Worm (Caenorhabditis elegans) whole organism, L3 larva: ENCODE results near the gene hip-1.

Experiments used
- R02D3.7 ChIP-seq: fragments of 150-350 bp; optimal IDR thresholded peaks from 2 replicates; lab custom pipeline; 2014; ENCODE audit warnings: missing biosample characterization, missing genetic modification characterization
- ZK546.5 ChIP-seq: sonication (generic microtip); optimal IDR thresholded peaks from 2 replicates; lab custom pipeline; 2017; ENCODE audit warnings: missing biosample characterization, missing genetic modification characterization
- aly-2 ChIP-seq: fragments of 150-350 bp; optimal IDR thresholded peaks from 2 replicates; lab custom pipeline; 2014; ENCODE audit warnings: missing biosample characterization, missing genetic modification characterization
- ama-1 ChIP-seq: fragments of 150-350 bp; optimal IDR thresholded peaks from 2 replicates; lab custom pipeline; 2018
- ceh-16 ChIP-seq: sonication (generic microtip); optimal IDR thresholded peaks from 2 replicates; lab custom pipeline; 2017; ENCODE audit warnings: missing biosample characterization, missing genetic modification characterization
- ceh-82 ChIP-seq: fragments of 150-350 bp; optimal IDR thresholded peaks from 2 replicates; lab custom pipeline; 2014; ENCODE audit warnings: missing biosample characterization, missing genetic modification characterization
- ceh-9 ChIP-seq: sonication (generic microtip); optimal IDR thresholded peaks from 2 replicates; lab custom pipeline; 2018; ENCODE audit warnings: missing biosample characterization, missing genetic modification characterization
- daf-12 ChIP-seq: fragments of 150-350 bp; optimal IDR thresholded peaks from 2 replicates; lab custom pipeline; 2014; ENCODE audit warnings: missing biosample characterization, missing genetic modification reagents, missing genetic modification characterization
- egl-5 ChIP-seq: fragments of 150-350 bp; optimal IDR thresholded peaks from 2 replicates; lab custom pipeline; 2017; ENCODE audit warnings: missing biosample characterization, missing genetic modification reagents, missing genetic modification characterization, inconsistent platforms
- elt-3 ChIP-seq, 3 experiments: fragments of 150-350 bp in 1 of 3; sonication (generic microtip) in 2 of 3; optimal IDR thresholded peaks; 2 replicates in 2 of 3; 4 replicates in 1 of 3; lab custom pipeline; 2014 to 2017; ENCODE audit warnings: missing biosample characterization in 3 of 3, missing genetic modification characterization in 3 of 3
- fkh-10 ChIP-seq: sonication (generic microtip); optimal IDR thresholded peaks from 2 replicates; lab custom pipeline; 2017; ENCODE audit warnings: missing biosample characterization, missing genetic modification reagents, missing genetic modification characterization
- fkh-2 ChIP-seq: fragments of 150-350 bp; optimal IDR thresholded peaks from 2 replicates; lab custom pipeline; 2014; ENCODE audit warnings: missing biosample characterization, missing genetic modification reagents, missing genetic modification characterization
- fos-1 ChIP-seq: fragments of 150-350 bp; optimal IDR thresholded peaks from 2 replicates; lab custom pipeline; 2014; ENCODE audit warnings: missing biosample characterization, missing genetic modification characterization
- hmg-11 ChIP-seq: sonication (generic microtip); optimal IDR thresholded peaks from 2 replicates; lab custom pipeline; 2016; ENCODE audit warnings: missing genetic modification characterization, missing compliant biosample characterization
- jun-1 ChIP-seq: fragments of 150-350 bp; optimal IDR thresholded peaks from 2 replicates; lab custom pipeline; 2014; ENCODE audit warnings: missing biosample characterization, missing genetic modification reagents, missing genetic modification characterization
- lin-15B ChIP-seq: fragments of 150-350 bp; optimal IDR thresholded peaks from 2 replicates; lab custom pipeline; 2014; ENCODE audit warnings: missing biosample characterization, missing genetic modification characterization
- lin-39 ChIP-seq: fragments of 150-350 bp; optimal IDR thresholded peaks from 2 replicates; lab custom pipeline; 2018; ENCODE audit warnings: missing biosample characterization, missing genetic modification reagents, missing genetic modification characterization
- lsy-12 ChIP-seq: sonication (generic microtip); optimal IDR thresholded peaks from 2 replicates; lab custom pipeline; 2016; ENCODE audit warnings: mild to moderate bottlenecking, missing genetic modification characterization, missing compliant biosample characterization
- mdl-1 ChIP-seq: fragments of 150-350 bp; optimal IDR thresholded peaks from 2 replicates; lab custom pipeline; 2014; ENCODE audit warnings: missing biosample characterization, missing genetic modification characterization
- mml-1 ChIP-seq: fragments of 150-350 bp; sonication (generic microtip); optimal IDR thresholded peaks from 3 replicates; lab custom pipeline; 2014; ENCODE audit warnings: missing biosample characterization, missing genetic modification characterization
- nfya-1 ChIP-seq: sonication (generic microtip); optimal IDR thresholded peaks from 2 replicates; lab custom pipeline; 2017; ENCODE audit warnings: missing genetic modification characterization, mild to moderate bottlenecking, missing compliant biosample characterization, antibody characterized with exemption, moderate library complexity; ENCODE audit not compliant: insufficient read depth
- nhr-11 ChIP-seq: fragments of 150-350 bp; optimal IDR thresholded peaks from 2 replicates; lab custom pipeline; 2014; ENCODE audit warnings: missing biosample characterization, missing genetic modification characterization
- nhr-23 ChIP-seq: fragments of 150-350 bp; optimal IDR thresholded peaks from 2 replicates; lab custom pipeline; 2014; ENCODE audit warnings: missing biosample characterization, missing genetic modification reagents, missing genetic modification characterization
- nhr-43 ChIP-seq: sonication (generic microtip); optimal IDR thresholded peaks from 2 replicates; lab custom pipeline; 2016; ENCODE audit warnings: mild to moderate bottlenecking, missing genetic modification characterization, missing compliant biosample characterization; ENCODE audit not compliant: poor library complexity, severe bottlenecking
- nhr-67 ChIP-seq: fragments of 150-350 bp; optimal IDR thresholded peaks from 2 replicates; lab custom pipeline; 2014; ENCODE audit warnings: missing biosample characterization, missing genetic modification characterization
- nhr-77 ChIP-seq: fragments of 150-350 bp; optimal IDR thresholded peaks from 2 replicates; lab custom pipeline; 2014; ENCODE audit warnings: missing biosample characterization, missing genetic modification characterization
- skn-1 ChIP-seq: fragments of 150-350 bp; optimal IDR thresholded peaks from 2 replicates; lab custom pipeline; 2014; ENCODE audit warnings: missing biosample characterization, missing genetic modification characterization
- tbx-2 ChIP-seq: sonication (generic microtip); optimal IDR thresholded peaks from 2 replicates; lab custom pipeline; 2016; ENCODE audit warnings: mild to moderate bottlenecking, missing genetic modification characterization, missing compliant biosample characterization
- unc-39 ChIP-seq: sonication (generic microtip); optimal IDR thresholded peaks from 4 replicates; lab custom pipeline; 2017; ENCODE audit warnings: missing biosample characterization, missing genetic modification characterization
- unc-62 ChIP-seq: fragments of 150-350 bp; sonication (generic microtip); optimal IDR thresholded peaks from 4 replicates; lab custom pipeline; 2014; ENCODE audit warnings: missing biosample characterization, missing genetic modification reagents, missing genetic modification characterization
- ztf-4 ChIP-seq: fragments of 150-350 bp; optimal IDR thresholded peaks from 2 replicates; lab custom pipeline; 2014; ENCODE audit warnings: missing biosample characterization, missing genetic modification characterization

The hip-1 gene

DNA sequence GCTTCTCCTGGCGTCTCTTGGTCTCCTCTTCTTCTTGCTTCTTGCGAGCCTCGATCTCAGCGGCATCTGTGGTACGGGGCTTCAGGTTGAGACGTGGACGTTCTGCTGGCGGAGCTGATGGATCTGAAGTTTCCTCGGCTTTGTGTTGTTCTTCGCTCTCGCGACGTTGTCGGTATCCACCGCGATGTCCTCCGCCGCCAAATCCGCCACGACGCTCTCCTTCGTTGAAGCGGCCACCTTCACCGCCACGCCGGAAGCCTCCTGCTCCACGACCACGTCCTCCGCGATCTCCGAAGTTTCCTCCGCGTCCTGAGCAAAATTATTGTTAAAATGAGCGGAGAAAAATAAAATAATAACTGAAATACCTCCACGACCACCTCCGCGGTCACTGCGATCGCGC, 20.5 kb upstream of the hip-1 start:
- TF ChIP-seq nhr-23 (tag; lab: Kevin White, UChicago), result no peak
- no peak for TF ChIP-seq lsy-12
- no peak for TF ChIP-seq fkh-2
- TF ChIP-seq nhr-77 (tag; lab: Kevin White, UChicago), result no peak

DNA sequence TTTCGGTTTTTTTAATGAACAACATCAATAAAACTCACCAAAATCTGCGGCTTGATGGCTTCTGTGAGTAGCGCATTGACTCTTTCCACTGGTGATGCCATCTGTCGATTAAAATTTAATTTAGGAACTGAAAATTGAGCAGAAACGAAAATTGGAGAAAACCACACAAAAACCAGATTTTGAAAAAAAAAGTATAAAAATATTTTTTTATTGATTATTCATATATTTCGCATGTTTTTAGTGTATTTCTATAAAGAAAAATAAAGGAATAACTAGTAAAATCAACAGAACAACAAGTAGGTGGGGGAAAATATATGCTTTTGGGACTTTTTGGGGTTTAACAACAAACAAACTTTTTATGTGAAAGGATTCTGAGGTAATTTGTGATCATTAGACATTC, 19.9 kb upstream of the hip-1 start, which contains the start of gene T12D8.10:
Gene T12D8.10 (minus strand): TSS at position 101 of the 400 bp plus-strand sequence.
- TF ChIP-seq egl-5 (no peak), fos-1 (tag; lab: Kevin White, UChicago) (no peak), fkh-2 (no peak), ceh-82 (tag; lab: Kevin White, UChicago) (no peak), nhr-11 (tag; lab: Kevin White, UChicago) (no peak), ama-1 (lab: Kevin White, UChicago) (no peak), daf-12 (no peak), ceh-16 (tag; lab: Kevin White, UChicago) (no peak), R02D3.7 (tag; lab: Kevin White, UChicago) (no peak), elt-3 (tag; optimal IDR thresholded peaks at IDR 0.05; lab: Kevin White, UChicago) (no peak)

DNA sequence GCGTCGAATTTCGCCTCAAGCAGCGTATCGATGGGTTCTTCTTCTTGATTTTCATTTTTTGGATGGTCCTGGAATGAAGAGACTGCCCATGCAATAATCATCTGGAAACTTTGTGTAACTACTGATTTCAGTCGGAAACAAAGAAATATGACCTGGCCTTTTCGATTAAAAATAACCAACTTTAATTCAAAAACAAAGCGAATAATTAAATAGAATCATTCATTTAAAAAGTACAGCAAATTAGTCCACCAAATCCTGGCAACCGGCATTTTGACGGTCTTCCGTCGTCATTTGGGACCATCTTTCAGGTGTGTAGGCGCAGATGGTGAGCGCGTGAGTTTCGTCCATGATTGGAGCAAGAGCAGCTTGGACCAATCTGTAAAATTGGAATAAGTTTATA, 19.3 kb upstream of the hip-1 start, which contains the start of gene acbp-5:
Gene acbp-5 (minus strand): TSS at position 101 of the 400 bp plus-strand sequence.
- TF ChIP-seq fkh-10 (GFP tag; lab: Kevin White, UChicago), result no peak
- no peak for TF ChIP-seq tbx-2 (tag; lab: Kevin White, UChicago)
- no peak for TF ChIP-seq ama-1 (lab: Kevin White, UChicago)
- no peak for TF ChIP-seq nhr-67 (tag; lab: Kevin White, UChicago)
- TF ChIP-seq nhr-43 (tag; lab: Kevin White, UChicago), result no peak
- TF ChIP-seq fkh-2, result no peak
- TF ChIP-seq mml-1 (tag; lab: Kevin White, UChicago), result no peak

DNA sequence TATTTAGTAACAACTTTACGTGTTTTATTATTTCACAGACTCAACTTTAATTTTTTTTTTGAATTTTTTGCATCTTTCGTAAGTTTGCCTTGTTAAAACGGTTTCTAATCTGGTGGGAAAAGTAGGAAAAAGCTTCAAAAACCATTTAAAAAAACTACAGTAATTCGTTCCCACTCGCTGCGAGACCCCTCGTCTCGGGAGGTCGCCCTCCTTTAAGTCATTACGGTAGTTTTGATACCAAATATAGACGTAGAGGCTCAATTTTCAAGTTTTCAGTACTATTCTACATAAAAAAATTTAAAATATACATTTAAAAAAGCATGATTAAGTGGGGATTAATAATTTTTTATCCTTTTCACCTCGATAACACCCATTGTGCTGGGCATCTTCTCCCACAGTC, 18.6 kb upstream of the hip-1 start:
- TF ChIP-seq unc-39 (tag; lab: Kevin White, UChicago) (no peak), unc-62 (GFP tag; lab: Kevin White, UChicago) (no peak), ceh-16 (tag; lab: Kevin White, UChicago) (no peak), daf-12 (no peak), mml-1 (tag; lab: Kevin White, UChicago) (no peak), nhr-67 (tag; lab: Kevin White, UChicago) (no peak), nfya-1 (tag; lab: Kevin White, UChicago) (no peak), lin-15B (no peak), ceh-82 (tag; lab: Kevin White, UChicago) (no peak), skn-1 (tag; lab: Kevin White, UChicago) (no peak), lin-39 (tag; lab: Kevin White, UChicago) (no peak), ceh-9 (tag; lab: Kevin White, UChicago) (no peak)

DNA sequence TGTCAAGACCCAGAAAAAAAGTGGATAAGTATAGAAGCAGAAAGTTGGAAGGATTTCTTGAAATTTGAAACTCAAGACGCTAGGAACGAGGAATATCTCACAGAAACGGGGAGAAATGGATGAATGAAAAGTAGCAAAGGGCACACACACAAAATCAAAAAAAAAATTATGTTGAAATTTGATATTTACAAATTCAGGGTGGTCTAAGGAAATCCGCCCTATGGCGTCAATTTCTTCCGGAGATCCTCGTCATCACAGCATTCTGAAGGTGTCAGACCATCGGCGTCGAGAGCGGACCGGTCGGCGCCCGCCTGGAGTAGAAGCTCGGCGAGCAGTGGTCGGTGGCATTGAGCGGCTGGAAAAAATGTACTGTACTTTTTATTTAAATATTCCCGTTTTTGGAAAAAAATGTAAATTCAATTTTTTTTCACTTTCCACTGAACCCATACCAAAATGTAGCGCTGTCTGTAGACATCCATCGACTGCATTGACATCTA, 17.8 kb upstream of the hip-1 start:
- TF ChIP-seq nhr-23 (tag; lab: Kevin White, UChicago) (no peak), aly-2 (tag; lab: Kevin White, UChicago) (no peak), nhr-67 (tag; lab: Kevin White, UChicago) (no peak), egl-5 (no peak), skn-1 (tag; lab: Kevin White, UChicago) (no peak), hmg-11 (tag; lab: Kevin White, UChicago) (no peak), daf-12 (no peak), jun-1 (no peak), ztf-4 (tag; lab: Kevin White, UChicago) (no peak)

- TF ChIP-seq mdl-1 (tag; lab: Kevin White, UChicago), result no peak
- TF ChIP-seq ZK546.5, result no peak
- no peak for TF ChIP-seq lsy-12
- peak; percentile 44 for TF ChIP-seq nfya-1 (tag; lab: Kevin White, UChicago)
- no peak for TF ChIP-seq R02D3.7 (tag; lab: Kevin White, UChicago)
- TF ChIP-seq unc-62 (GFP tag; lab: Kevin White, UChicago), result no peak
- peak; percentile 62 for TF ChIP-seq fkh-10 (GFP tag; lab: Kevin White, UChicago)
Measured at ce11 chrIII:13637681-13638080, 15.4 kb upstream of the hip-1 start.
